Worm (Caenorhabditis elegans): ENCODE data around the gene nhr-272.

Gene nhr-272

ce11 chrX:12687482-12687881 is 17.1 kb downstream of the nhr-272 start:
- TF ChIP-seq efl-1 (optimal IDR thresholded peaks at IDR 0.05) (no peak), efl-1 (GFP tag; optimal IDR thresholded peaks at IDR 0.05 in 1 of 2) (peak in 1 of 2 experiments; percentile 3), unc-30 (tag; optimal IDR thresholded peaks at IDR 0.05) (no peak)

ce11 chrX:12679603-12680002 is 25.0 kb downstream of the nhr-272 start:
- TF ChIP-seq aly-2 (tag; optimal IDR thresholded peaks at IDR 0.05): no peak
- peak; percentile 98 for TF ChIP-seq blmp-1 (tag; optimal IDR thresholded peaks at IDR 0.05)

DNA sequence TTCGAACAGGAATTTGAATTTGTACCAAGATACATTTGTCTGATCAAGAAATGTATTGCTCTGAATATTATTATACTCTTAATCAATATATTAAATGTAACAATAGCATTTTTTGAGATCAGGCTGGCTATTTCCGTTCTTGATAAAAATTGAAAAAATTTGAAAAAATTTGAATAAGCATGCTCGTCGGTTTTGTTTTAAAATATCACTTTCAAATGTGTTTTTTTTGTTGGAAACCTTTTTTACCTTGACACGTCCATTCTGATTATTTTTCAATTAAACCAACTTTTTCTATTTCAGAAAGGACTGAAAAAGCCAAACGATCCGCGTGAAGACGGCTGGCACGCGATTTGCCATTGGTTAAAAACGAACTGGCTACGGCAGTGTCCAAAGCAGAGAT is 26.1 kb downstream of the nhr-272 start, which contains the start of gene adt-1:
Gene adt-1 (plus strand): TSS at position 301 of the 400 bp plus-strand sequence.
- no peak for TF ChIP-seq egl-27 (tag; optimal IDR thresholded peaks at IDR 0.05)
- no peak for TF ChIP-seq nhr-28 (tag; optimal IDR thresholded peaks at IDR 0.05)
- TF ChIP-seq sup-37 (GFP tag; optimal IDR thresholded peaks at IDR 0.05): no peak
- no peak for TF ChIP-seq nhr-12 (tag; optimal IDR thresholded peaks at IDR 0.05)
- TF ChIP-seq lin-15B (tag; optimal IDR thresholded peaks at IDR 0.05): no peak
- TF ChIP-seq ceh-63 (GFP tag; optimal IDR thresholded peaks at IDR 0.05): no peak
- TF ChIP-seq nhr-85 (tag): no peak
- TF ChIP-seq lin-13 (GFP tag; optimal IDR thresholded peaks at IDR 0.05): no peak
- no peak for TF ChIP-seq unc-130 (tag; optimal IDR thresholded peaks at IDR 0.05)
- no peak for TF ChIP-seq mab-9 (GFP tag; IDR thresholded peaks at IDR 0.05)
- TF ChIP-seq lin-39 (tag; optimal IDR thresholded peaks at IDR 0.05): no peak
- no peak for TF ChIP-seq C34B4.2 (tag; optimal IDR thresholded peaks at IDR 0.05)
- TF ChIP-seq mef-2 (tag; optimal IDR thresholded peaks at IDR 0.05): no peak
- TF ChIP-seq ceh-88 (GFP tag; IDR thresholded peaks at IDR 0.05): no peak
- TF ChIP-seq aly-2 (tag; optimal IDR thresholded peaks at IDR 0.05): no peak
- TF ChIP-seq xbp-1 (tag; optimal IDR thresholded peaks at IDR 0.05): no peak
- TF ChIP-seq nhr-84 (tag; optimal IDR thresholded peaks at IDR 0.05): no peak

- no peak for TF ChIP-seq efl-1 (optimal IDR thresholded peaks at IDR 0.05)
- peak in 1 of 2 experiments; percentile 61 for TF ChIP-seq efl-1 (GFP tag; optimal IDR thresholded peaks at IDR 0.05 in 1 of 2)
- TF ChIP-seq blmp-1 (tag; optimal IDR thresholded peaks at IDR 0.05): peak; percentile 94
- TF ChIP-seq Y116A8C.19 (tag; optimal IDR thresholded peaks at IDR 0.05; ENCODE audit: borderline replicate concordance): no peak
These were observed 27.5 kb downstream of the nhr-272 start for ce11 chrX:12677113-12677512.

DNA sequence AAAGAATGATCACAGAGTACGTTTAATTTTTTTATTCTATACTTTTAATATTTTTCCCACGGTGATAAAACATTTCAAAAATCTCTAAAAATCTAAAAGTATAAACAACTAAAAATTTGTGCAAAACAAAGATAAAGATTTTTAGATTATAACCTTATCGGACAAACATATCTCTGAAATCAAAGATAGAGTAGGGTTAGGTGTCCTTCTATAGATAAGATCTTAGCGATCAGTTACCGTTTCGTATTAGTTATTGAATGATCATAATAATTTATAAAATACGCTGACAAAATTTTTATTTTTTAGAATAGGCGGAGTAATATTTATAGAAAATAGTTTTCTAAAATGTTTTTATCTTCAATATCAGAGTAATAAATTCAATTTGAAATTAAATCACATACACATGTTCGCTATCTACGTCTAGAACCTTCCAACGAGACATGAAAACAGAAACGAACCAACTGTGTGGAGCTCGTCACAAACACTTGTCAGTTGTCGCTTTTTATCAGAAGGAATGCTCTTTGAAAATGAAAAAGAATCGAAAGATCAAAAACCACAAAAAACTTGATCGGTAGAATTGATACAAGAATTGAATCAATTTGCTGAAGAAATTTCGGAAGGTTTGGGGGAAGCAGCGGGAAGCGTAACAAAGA is 32.9 kb downstream of the nhr-272 start:
- TF ChIP-seq lin-14 (GFP tag; optimal IDR thresholded peaks at IDR 0.05): peak; percentile 59
- TF ChIP-seq alr-1 (tag; optimal IDR thresholded peaks at IDR 0.05; ENCODE audit: borderline replicate concordance): no peak
- no peak for TF ChIP-seq swsn-7 (tag; optimal IDR thresholded peaks at IDR 0.05)
- no peak for TF ChIP-seq zip-4 (GFP tag; optimal IDR thresholded peaks at IDR 0.05)
- peak; percentile 40 for TF ChIP-seq snu-23 (GFP tag; optimal IDR thresholded peaks at IDR 0.05)
- TF ChIP-seq egl-27 (tag; optimal IDR thresholded peaks at IDR 0.05): no peak
- TF ChIP-seq nhr-20 (tag; optimal IDR thresholded peaks at IDR 0.05): peak; percentile 46
- TF ChIP-seq elt-2 (tag; optimal IDR thresholded peaks at IDR 0.05): peak; percentile 2
- peak; percentile 34 for TF ChIP-seq mep-1 (tag; optimal IDR thresholded peaks at IDR 0.05)
- TF ChIP-seq unc-30 (tag; optimal IDR thresholded peaks at IDR 0.05): no peak
- no peak for TF ChIP-seq irx-1 (tag; optimal IDR thresholded peaks at IDR 0.05)
- TF ChIP-seq efl-3 (GFP tag; optimal IDR thresholded peaks at IDR 0.05): peak; percentile 65
- TF ChIP-seq tlp-1 (tag; optimal IDR thresholded peaks at IDR 0.05): peak; percentile 18
- no peak for TF ChIP-seq efl-1 (optimal IDR thresholded peaks at IDR 0.05)
- TF ChIP-seq efl-1 (GFP tag; optimal IDR thresholded peaks at IDR 0.05 in 1 of 2): no peak
- no peak for TF ChIP-seq ets-5 (GFP tag; IDR thresholded peaks at IDR 0.05)
- no peak for TF ChIP-seq mab-9 (GFP tag; IDR thresholded peaks at IDR 0.05)
- TF ChIP-seq nhr-71 (tag; optimal IDR thresholded peaks at IDR 0.05): peak; percentile 64
- TF ChIP-seq isw-1 (GFP tag; IDR thresholded peaks at IDR 0.05): no peak
- TF ChIP-seq nhr-85 (tag): peak; percentile 96
- no peak for TF ChIP-seq mef-2 (tag; optimal IDR thresholded peaks at IDR 0.05)
- peak; percentile 14 for TF ChIP-seq nhr-90 (tag; optimal IDR thresholded peaks at IDR 0.05; ENCODE audit: poor library complexity)
- TF ChIP-seq rnt-1 (tag; optimal IDR thresholded peaks at IDR 0.05): peak; percentile 75
- TF ChIP-seq nhr-19 (GFP tag; conservative IDR thresholded peaks at IDR 0.05): peak; percentile 28; the same call in 1 of the 2 replicates
- no peak for TF ChIP-seq unc-98 (GFP tag; IDR thresholded peaks at IDR 0.05)
- no peak for TF ChIP-seq C16A3.4 (tag; optimal IDR thresholded peaks at IDR 0.05)
- TF ChIP-seq Y116A8C.19 (tag; optimal IDR thresholded peaks at IDR 0.05; ENCODE audit: borderline replicate concordance): no peak
